Worm (Caenorhabditis elegans) whole organism, L4/young adult: Measurements from ENCODE around the gene C25F9.14.

Experiments used
- W03F9.2 ChIP-seq: fragments of 150-350 bp; optimal IDR thresholded peaks from 2 replicates; lab custom pipeline; 2014; ENCODE audit warnings: missing biosample characterization, missing genetic modification characterization
- dao-5 ChIP-seq: sonication (generic microtip); optimal IDR thresholded peaks from 2 replicates; lab custom pipeline; 2016; ENCODE audit warnings: missing genotype, missing genetic modification characterization, moderate library complexity, missing compliant biosample characterization
- him-1 ChIP-seq: sonication (generic microtip); optimal IDR thresholded peaks from 2 replicates; lab custom pipeline; 2016; ENCODE audit warnings: missing genotype, missing genetic modification reagents, missing genetic modification characterization, missing compliant biosample characterization

- TF ChIP-seq him-1 (tag; lab: Kevin White, UChicago) = no peak
- no peak for TF ChIP-seq dao-5 (tag; lab: Kevin White, UChicago)
- TF ChIP-seq W03F9.2 = no peak
Measured at ce11 chrV:19473842-19474514, 37.7 kb downstream of the C25F9.14 start, which contains the start of gene Y43F8B.10.
